Worm (Caenorhabditis elegans): ENCODE results near the gene nhr-119.

nhr-119 gene

ce11 chrII:2785787-2786186 is 14.6 kb downstream of the nhr-119 start:
- TF ChIP-seq bed-3 (GFP tag; optimal IDR thresholded peaks at IDR 0.05), result no peak
- no peak for TF ChIP-seq mab-5 (tag; optimal IDR thresholded peaks at IDR 0.05)

ce11 chrII:2783380-2783779 is 17.0 kb downstream of the nhr-119 start:
- no peak for TF ChIP-seq snpc-4 (tag; optimal IDR thresholded peaks at IDR 0.05)
- no peak for TF ChIP-seq nhr-28 (tag; optimal IDR thresholded peaks at IDR 0.05)
- TF ChIP-seq ceh-39 (tag; optimal IDR thresholded peaks at IDR 0.05), result no peak
- no peak for TF ChIP-seq pha-4 (tag; optimal IDR thresholded peaks at IDR 0.05)
- TF ChIP-seq ham-2 (GFP tag; optimal IDR thresholded peaks at IDR 0.05), result no peak
- TF ChIP-seq unc-39 (tag; optimal IDR thresholded peaks at IDR 0.05), result no peak

ce11 chrII:2781355-2781754 is 19.0 kb downstream of the nhr-119 start, which contains the start of gene F08D12.2:
Gene F08D12.2, plus strand, starts transcription at chrII:2781655.
- no peak for TF ChIP-seq blmp-1 (tag; optimal IDR thresholded peaks at IDR 0.05)
- TF ChIP-seq cnd-1 (tag; optimal IDR thresholded peaks at IDR 0.05), result no peak
- TF ChIP-seq elt-3 (tag; optimal IDR thresholded peaks at IDR 0.05), result no peak

ce11 chrII:2780804-2781203 is 19.6 kb downstream of the nhr-119 start:
- TF ChIP-seq bed-3 (GFP tag; optimal IDR thresholded peaks at IDR 0.05) (no peak), snpc-4 (tag; optimal IDR thresholded peaks at IDR 0.05) (no peak), ceh-83 (GFP tag; optimal IDR thresholded peaks at IDR 0.05) (no peak), unc-62 (GFP tag; optimal IDR thresholded peaks at IDR 0.05) (no peak), blmp-1 (tag; optimal IDR thresholded peaks at IDR 0.05) (no peak), nhr-28 (tag; optimal IDR thresholded peaks at IDR 0.05) (no peak), flh-1 (GFP tag; optimal IDR thresholded peaks at IDR 0.05) (no peak), ztf-11 (tag; optimal IDR thresholded peaks at IDR 0.05) (no peak), mls-2 (tag; optimal IDR thresholded peaks at IDR 0.05) (no peak)

ce11 chrII:2779253-2779652 is 21.1 kb downstream of the nhr-119 start, which contains the start of gene F08D12.3:
Gene F08D12.3, plus strand, starts transcription at chrII:2779553.
- TF ChIP-seq M03D4.4 (tag; optimal IDR thresholded peaks at IDR 0.05) (no peak), sptf-1 (tag; optimal IDR thresholded peaks at IDR 0.05) (no peak), lin-13 (tag; optimal IDR thresholded peaks at IDR 0.05) (no peak), unc-120 (tag; optimal IDR thresholded peaks at IDR 0.05; ENCODE audit: poor library complexity, severe bottlenecking) (no peak), cnd-1 (tag; optimal IDR thresholded peaks at IDR 0.05) (no peak), ces-1 (GFP tag; optimal IDR thresholded peaks at IDR 0.05) (no peak)

ce11 chrII:2777846-2778245 is 22.6 kb downstream of the nhr-119 start, which contains the start of gene F08D12.4:
Gene F08D12.4, plus strand, starts transcription at chrII:2778146.
- TF ChIP-seq ztf-11 (tag; optimal IDR thresholded peaks at IDR 0.05) (no peak), ceh-43 (GFP tag; optimal IDR thresholded peaks at IDR 0.05) (no peak), zip-8 (tag; optimal IDR thresholded peaks at IDR 0.05) (no peak), flh-1 (GFP tag; optimal IDR thresholded peaks at IDR 0.05) (no peak), cnd-1 (tag; optimal IDR thresholded peaks at IDR 0.05) (no peak), mls-2 (tag; optimal IDR thresholded peaks at IDR 0.05) (no peak), ham-2 (GFP tag; optimal IDR thresholded peaks at IDR 0.05) (no peak), mep-1 (tag; optimal IDR thresholded peaks at IDR 0.05) (no peak), mab-5 (tag; optimal IDR thresholded peaks at IDR 0.05) (no peak), blmp-1 (tag; optimal IDR thresholded peaks at IDR 0.05) (no peak), nhr-28 (tag; optimal IDR thresholded peaks at IDR 0.05) (no peak), lsy-2 (tag; optimal IDR thresholded peaks at IDR 0.05) (no peak), ceh-39 (tag; optimal IDR thresholded peaks at IDR 0.05) (no peak), drap-1 (GFP tag; optimal IDR thresholded peaks at IDR 0.05) (no peak)

- TF ChIP-seq nhr-12 (tag; optimal IDR thresholded peaks at IDR 0.05) (no peak), ces-1 (GFP tag; optimal IDR thresholded peaks at IDR 0.05) (no peak), nhr-237 (tag; optimal IDR thresholded peaks at IDR 0.05) (no peak), drap-1 (GFP tag; optimal IDR thresholded peaks at IDR 0.05) (no peak), ham-2 (GFP tag; optimal IDR thresholded peaks at IDR 0.05) (no peak), unc-62 (GFP tag; optimal IDR thresholded peaks at IDR 0.05) (no peak), mab-5 (tag; optimal IDR thresholded peaks at IDR 0.05) (no peak), flh-1 (GFP tag; optimal IDR thresholded peaks at IDR 0.05) (no peak), bed-3 (GFP tag; optimal IDR thresholded peaks at IDR 0.05) (no peak), sem-2 (GFP tag; optimal IDR thresholded peaks at IDR 0.05) (no peak), ceh-43 (GFP tag; optimal IDR thresholded peaks at IDR 0.05) (no peak), lin-13 (tag; optimal IDR thresholded peaks at IDR 0.05) (no peak), tbx-8 (GFP tag; optimal IDR thresholded peaks at IDR 0.05) (no peak), unc-120 (tag; optimal IDR thresholded peaks at IDR 0.05; ENCODE audit: poor library complexity, severe bottlenecking) (no peak), elt-1 (tag; optimal IDR thresholded peaks at IDR 0.05; ENCODE audit: borderline replicate concordance, insufficient read depth) (no peak), mep-1 (tag; optimal IDR thresholded peaks at IDR 0.05) (no peak)
These were observed 25.5 kb downstream of the nhr-119 start, which contains the start of gene fbxb-111 for ce11 chrII:2774904-2775303. Gene fbxb-111, minus strand, starts transcription at chrII:2775004.

Measured in whole organism, mixed stage, embryonic.